Worm (Caenorhabditis elegans) whole organism, late embryonic: ENCODE data around the gene ndua-12.

ENCODE experiments used
- F13H6.1 ChIP-seq: sonication (generic microtip); optimal IDR thresholded peaks from 2 replicates; lab custom pipeline; 2016; ENCODE audit warnings: missing genetic modification characterization, missing compliant biosample characterization
- T23F11.4 ChIP-seq: fragments of 200-800 bp; sonication (Bioruptor generic); optimal IDR thresholded peaks from 2 replicates; lab custom pipeline; 2018; ENCODE audit warnings: mild to moderate bottlenecking, missing genetic modification characterization, missing compliant biosample characterization
- ahr-1 ChIP-seq: sonication (generic microtip); optimal IDR thresholded peaks from 2 replicates; lab custom pipeline; 2016; ENCODE audit warnings: missing genetic modification characterization, missing compliant biosample characterization
- ceh-24 ChIP-seq: sonication (generic microtip); optimal IDR thresholded peaks from 2 replicates; lab custom pipeline; 2016; ENCODE audit warnings: mild to moderate bottlenecking, missing genetic modification characterization, missing compliant biosample characterization
- ceh-34 ChIP-seq: sonication (generic microtip); optimal IDR thresholded peaks from 2 replicates; lab custom pipeline; 2016; ENCODE audit warnings: mild to moderate bottlenecking, missing genetic modification characterization, missing compliant biosample characterization
- ceh-45 ChIP-seq: fragments of 200-800 bp; sonication (Bioruptor generic); IDR thresholded peaks from 2 replicates; pipeline ENCODE4 v1.3.6; 2022; ENCODE audit warnings: missing genetic modification reagents, missing genetic modification characterization, missing compliant biosample characterization
- ceh-6 ChIP-seq: fragments of 200-800 bp; sonication (Bioruptor generic); optimal IDR thresholded peaks from 2 replicates; lab custom pipeline; 2018; ENCODE audit warnings: mild to moderate bottlenecking, missing genetic modification characterization, missing compliant biosample characterization
- ceh-9 ChIP-seq: sonication (generic microtip); optimal IDR thresholded peaks from 2 replicates; lab custom pipeline; 2016; ENCODE audit warnings: mild to moderate bottlenecking, missing genetic modification characterization, inconsistent platforms, missing compliant biosample characterization
- che-1 ChIP-seq: sonication (generic microtip); optimal IDR thresholded peaks from 2 replicates; lab custom pipeline; 2016; ENCODE audit warnings: mild to moderate bottlenecking, missing genetic modification characterization, missing compliant biosample characterization
- elt-2 ChIP-seq: sonication (generic microtip); optimal IDR thresholded peaks from 2 replicates; lab custom pipeline; 2016; ENCODE audit warnings: missing genetic modification reagents, missing genetic modification characterization, missing compliant biosample characterization
- ets-4 ChIP-seq: sonication (generic microtip); optimal IDR thresholded peaks from 2 replicates; lab custom pipeline; 2016; ENCODE audit warnings: missing genetic modification characterization, missing compliant biosample characterization
- fkh-6 ChIP-seq: sonication (generic microtip); optimal IDR thresholded peaks from 2 replicates; lab custom pipeline; 2016; ENCODE audit warnings: missing genetic modification characterization, missing compliant biosample characterization
- gmeb-2 ChIP-seq: sonication (generic microtip); optimal IDR thresholded peaks from 2 replicates; lab custom pipeline; 2016; ENCODE audit warnings: missing genetic modification characterization, inconsistent platforms, missing compliant biosample characterization
- hlh-6 ChIP-seq: sonication (generic microtip); optimal IDR thresholded peaks from 2 replicates; lab custom pipeline; 2016; ENCODE audit warnings: missing genotype, missing genetic modification characterization, missing compliant biosample characterization
- hlh-8 ChIP-seq: sonication (generic microtip); optimal IDR thresholded peaks from 2 replicates; lab custom pipeline; 2016; ENCODE audit warnings: missing genotype, missing genetic modification characterization, missing compliant biosample characterization
- madf-2 ChIP-seq: sonication (generic microtip); optimal IDR thresholded peaks from 2 replicates; lab custom pipeline; 2017; ENCODE audit warnings: missing genetic modification characterization, missing compliant biosample characterization
- mec-3 ChIP-seq: sonication (generic microtip); optimal IDR thresholded peaks from 2 replicates; lab custom pipeline; 2016; ENCODE audit warnings: borderline replicate concordance, missing genetic modification characterization, missing compliant biosample characterization
- nfya-1 ChIP-seq: sonication (generic microtip); optimal IDR thresholded peaks from 2 replicates; lab custom pipeline; 2017; ENCODE audit warnings: missing genetic modification characterization, mild to moderate bottlenecking, missing compliant biosample characterization, antibody characterized with exemption, moderate library complexity
- nhr-11 ChIP-seq: fragments of 150-350 bp; optimal IDR thresholded peaks from 2 replicates; lab custom pipeline; 2014; ENCODE audit warnings: missing biosample characterization, missing genetic modification characterization
- odd-2 ChIP-seq: sonication (generic microtip); optimal IDR thresholded peaks from 2 replicates; lab custom pipeline; 2017; ENCODE audit warnings: antibody characterized with exemption, mild to moderate bottlenecking, missing genetic modification characterization, missing compliant biosample characterization
- pag-3 ChIP-seq: sonication (generic microtip); optimal IDR thresholded peaks from 2 replicates; lab custom pipeline; 2016; ENCODE audit warnings: missing compliant biosample characterization, missing genetic modification characterization, borderline replicate concordance
- pat-9 ChIP-seq: fragments of 200-800 bp; sonication (Bioruptor generic); optimal IDR thresholded peaks from 2 replicates; lab custom pipeline; 2018; ENCODE audit warnings: mild to moderate bottlenecking, missing genetic modification characterization, moderate library complexity, missing compliant biosample characterization
- pha-2 ChIP-seq: sonication (generic microtip); optimal IDR thresholded peaks from 2 replicates; lab custom pipeline; 2017; ENCODE audit warnings: mild to moderate bottlenecking, missing genetic modification characterization, missing compliant biosample characterization
- pha-4 ChIP-seq: fragments of 150-350 bp; optimal IDR thresholded peaks from 2 replicates; lab custom pipeline; 2018; ENCODE audit warnings: missing biosample characterization, missing genetic modification reagents, missing genetic modification characterization
- ref-2 ChIP-seq: sonication (generic microtip); optimal IDR thresholded peaks from 2 replicates; lab custom pipeline; 2016; ENCODE audit warnings: missing genetic modification characterization, missing compliant biosample characterization
- rnt-1 ChIP-seq: sonication (generic microtip); optimal IDR thresholded peaks from 2 replicates; lab custom pipeline; 2016; ENCODE audit warnings: missing genetic modification characterization, missing compliant biosample characterization
- sdc-2 ChIP-seq: sonication (generic microtip); optimal IDR thresholded peaks from 2 replicates; lab custom pipeline; 2016; ENCODE audit warnings: missing genotype, missing genetic modification characterization, missing compliant biosample characterization
- syd-9 ChIP-seq: sonication (generic microtip); optimal IDR thresholded peaks from 2 replicates; lab custom pipeline; 2016; ENCODE audit warnings: mild to moderate bottlenecking, missing genetic modification characterization, moderate library complexity, missing compliant biosample characterization
- tbx-7 ChIP-seq: sonication (generic microtip); optimal IDR thresholded peaks from 2 replicates; lab custom pipeline; 2016; ENCODE audit warnings: missing genotype, missing genetic modification characterization, missing compliant biosample characterization
- ttx-3 ChIP-seq: sonication (generic microtip); optimal IDR thresholded peaks from 2 replicates; lab custom pipeline; 2016; ENCODE audit warnings: missing genetic modification reagents, missing genetic modification characterization, missing compliant biosample characterization
- unc-3 ChIP-seq, 2 experiments: fragments of 200-800 bp in 1 of 2; sonication (Bioruptor generic) in 1 of 2; sonication (generic microtip) in 1 of 2; conservative IDR thresholded peaks in 1 of 2; optimal IDR thresholded peaks in 1 of 2; 2 replicates each; pipeline versions ENCODE4 v1.3.6 to Lab custom; 2016 to 2022; ENCODE audit warnings: missing compliant biosample characterization in 2 of 2, missing genetic modification characterization in 2 of 2, missing genetic modification reagents in 1 of 2
- unc-42 ChIP-seq: sonication (generic microtip); optimal IDR thresholded peaks from 2 replicates; lab custom pipeline; 2016; ENCODE audit warnings: missing genotype, missing genetic modification characterization, missing compliant biosample characterization
- unc-55 ChIP-seq: sonication (generic microtip); optimal IDR thresholded peaks from 2 replicates; lab custom pipeline; 2017; ENCODE audit warnings: missing biosample characterization, missing genetic modification reagents, missing genetic modification characterization
- unc-86 ChIP-seq: sonication (generic microtip); optimal IDR thresholded peaks from 2 replicates; lab custom pipeline; 2016; ENCODE audit warnings: missing genetic modification characterization, missing compliant biosample characterization
- ztf-16 ChIP-seq: sonication (generic microtip); optimal IDR thresholded peaks from 2 replicates; lab custom pipeline; 2017; ENCODE audit warnings: missing genetic modification characterization, missing compliant biosample characterization

ndua-12 gene

DNA sequence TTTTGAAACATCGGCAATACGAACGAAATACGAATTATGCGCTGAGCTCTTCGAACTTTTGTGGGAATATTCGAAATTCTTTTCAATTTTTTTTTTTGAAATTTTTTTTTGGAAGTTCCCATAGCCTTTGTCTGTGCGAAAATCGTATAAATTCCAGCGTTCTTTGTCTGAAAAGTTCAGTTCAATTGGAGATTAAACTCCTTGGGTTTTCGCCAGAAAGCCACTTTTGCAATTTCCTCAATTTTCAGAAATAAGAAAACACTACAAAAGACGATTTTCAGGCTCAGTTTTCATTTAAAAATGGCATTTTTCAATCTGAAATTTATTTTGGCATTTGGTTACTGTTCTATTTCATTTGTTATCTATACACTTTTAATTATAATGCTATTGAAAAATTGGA, 39.5 kb upstream of the ndua-12 start, which contains the start of gene Y54G2A.38:
Gene Y54G2A.38 (plus strand): TSS at position 301 of the 400 bp plus-strand sequence.
- TF ChIP-seq pha-2: no peak
- TF ChIP-seq nfya-1 (tag; lab: Kevin White, UChicago): no peak
- no peak for TF ChIP-seq ceh-6 (GFP tag; lab: Kevin White, UChicago)
- no peak for TF ChIP-seq sdc-2 (tag; lab: Kevin White, UChicago)
- TF ChIP-seq gmeb-2 (tag; lab: Kevin White, UChicago): no peak
- TF ChIP-seq ahr-1 (tag; lab: Kevin White, UChicago): no peak
- no peak for TF ChIP-seq ref-2
- TF ChIP-seq ceh-9 (tag; lab: Kevin White, UChicago): no peak
- no peak for TF ChIP-seq nhr-11 (tag; lab: Kevin White, UChicago)
- no peak for TF ChIP-seq mec-3
- no peak for TF ChIP-seq unc-86 (tag; lab: Kevin White, UChicago)
- no peak for TF ChIP-seq pag-3
- no peak for TF ChIP-seq pha-4 (tag; lab: Kevin White, UChicago)
- no peak for TF ChIP-seq che-1 (tag; lab: Kevin White, UChicago)

DNA sequence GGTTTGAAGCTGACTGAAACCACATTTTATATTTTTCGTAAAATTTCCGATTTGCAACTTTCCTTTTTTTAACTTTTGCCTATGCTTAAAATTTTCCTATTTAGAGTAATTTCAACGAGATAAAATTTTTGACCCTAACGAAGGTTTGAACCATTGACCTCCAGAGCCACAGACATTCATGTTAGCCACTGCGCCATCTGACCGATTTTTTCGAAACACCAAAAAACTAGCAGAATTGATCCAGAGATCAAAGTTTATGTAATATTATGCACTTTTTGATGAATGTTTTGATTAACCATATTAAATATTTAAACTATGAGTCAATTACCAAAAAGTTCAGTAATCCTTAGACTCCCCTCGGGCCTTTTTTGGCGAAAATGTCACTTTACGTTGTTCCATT, 38.4 kb upstream of the ndua-12 start:
- TF ChIP-seq ceh-9 (tag; lab: Kevin White, UChicago): no peak
- TF ChIP-seq ceh-34 (tag; lab: Kevin White, UChicago): no peak
- TF ChIP-seq rnt-1 (tag; lab: Kevin White, UChicago): no peak
- TF ChIP-seq ahr-1 (tag; lab: Kevin White, UChicago): no peak
- TF ChIP-seq elt-2 (tag; lab: Kevin White, UChicago): no peak
- no peak for TF ChIP-seq unc-3 (GFP tag; conservative IDR thresholded peaks at IDR 0.05; lab: Robert Waterston, UW)
- TF ChIP-seq unc-3 (tag; optimal IDR thresholded peaks at IDR 0.05; lab: Kevin White, UChicago): no peak
- TF ChIP-seq pat-9: no peak
- no peak for TF ChIP-seq tbx-7
- no peak for TF ChIP-seq syd-9
- no peak for TF ChIP-seq unc-86 (tag; lab: Kevin White, UChicago)

DNA sequence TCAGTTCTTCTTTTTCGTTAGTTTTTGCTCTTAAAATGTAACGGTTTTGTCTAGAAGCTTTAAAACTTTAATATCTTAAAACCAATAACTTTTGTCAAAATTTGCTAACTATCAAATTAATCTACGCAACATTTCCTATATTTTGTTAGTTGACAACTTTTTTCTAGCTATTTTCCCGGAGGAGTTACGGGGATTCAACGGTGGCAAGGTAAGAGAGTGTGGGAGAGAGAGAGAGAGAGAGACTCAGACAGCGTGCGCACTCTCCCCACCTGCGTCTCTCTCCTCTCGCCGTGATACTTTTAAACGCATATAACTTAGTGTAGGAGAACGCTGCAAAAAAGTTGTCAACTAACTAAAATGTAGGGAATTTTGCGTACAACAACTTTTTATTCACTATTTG, 33.9 kb upstream of the ndua-12 start:
- TF ChIP-seq fkh-6 (no peak), T23F11.4 (no peak), ceh-34 (tag; lab: Kevin White, UChicago) (no peak), pha-4 (tag; lab: Kevin White, UChicago) (no peak), odd-2 (tag; lab: Kevin White, UChicago) (no peak), unc-42 (tag; lab: Kevin White, UChicago) (no peak), ttx-3 (tag; lab: Kevin White, UChicago) (no peak), mec-3 (no peak), hlh-6 (tag; lab: Kevin White, UChicago) (no peak), madf-2 (tag; lab: Kevin White, UChicago) (no peak), ztf-16 (tag; lab: Kevin White, UChicago) (no peak), hlh-8 (tag; lab: Kevin White, UChicago) (no peak), unc-55 (GFP tag; lab: Kevin White, UChicago) (no peak), ceh-24 (no peak), ceh-45 (GFP tag; lab: Robert Waterston, UW) (no peak), ceh-6 (GFP tag; lab: Kevin White, UChicago) (no peak), pag-3 (no peak)

DNA sequence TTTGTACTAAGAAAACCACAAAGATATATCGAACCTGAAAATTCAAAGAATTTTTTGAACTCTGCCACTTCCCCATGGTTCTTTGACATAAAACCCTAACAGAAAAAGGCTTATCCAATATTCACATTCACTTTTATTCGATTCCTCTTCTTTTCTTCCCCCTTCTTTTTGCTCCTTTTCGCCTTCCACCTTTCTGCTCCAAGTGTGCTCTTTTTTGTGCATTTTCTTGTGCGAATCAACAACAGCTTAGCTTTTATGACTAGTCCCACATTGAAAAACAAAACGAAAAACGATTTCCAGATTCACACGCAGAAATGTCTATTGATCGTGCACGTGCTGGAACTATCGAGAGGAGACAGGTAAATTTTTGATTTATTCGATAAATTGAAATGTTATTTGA, 31.9 kb upstream of the ndua-12 start, which contains the start of gene Y54G2A.41:
Gene Y54G2A.41 (plus strand): TSS at position 301 of the 400 bp plus-strand sequence.
- TF ChIP-seq ets-4 (no peak), ttx-3 (tag; lab: Kevin White, UChicago) (no peak), F13H6.1 (tag; lab: Kevin White, UChicago) (no peak), syd-9 (no peak)
